Worm (Caenorhabditis elegans) whole organism, mixed stage, embryonic: ENCODE measurements around the gene R01H2.2.

Source experiments
- ceh-39 ChIP-seq: fragments of 150-350 bp; optimal IDR thresholded peaks from 2 replicates; lab custom pipeline; 2014; ENCODE audit warnings: missing biosample characterization, missing genetic modification characterization
- elt-3 ChIP-seq: fragments of 150-350 bp; optimal IDR thresholded peaks from 2 replicates; lab custom pipeline; 2014; ENCODE audit warnings: missing biosample characterization, missing genetic modification characterization
- hlh-1 ChIP-seq: fragments of 150-350 bp; optimal IDR thresholded peaks from 2 replicates; lab custom pipeline; 2014; ENCODE audit warnings: missing biosample characterization, missing genetic modification reagents, missing genetic modification characterization
- mep-1 ChIP-seq: fragments of 150-350 bp; optimal IDR thresholded peaks from 2 replicates; lab custom pipeline; 2017; ENCODE audit warnings: missing biosample characterization, missing genetic modification reagents, missing genetic modification characterization, inconsistent platforms
- sptf-1 ChIP-seq: sonication (generic microtip); optimal IDR thresholded peaks from 2 replicates; lab custom pipeline; 2017; ENCODE audit warnings: mild to moderate bottlenecking, missing genetic modification characterization, moderate library complexity, missing compliant biosample characterization

DNA sequence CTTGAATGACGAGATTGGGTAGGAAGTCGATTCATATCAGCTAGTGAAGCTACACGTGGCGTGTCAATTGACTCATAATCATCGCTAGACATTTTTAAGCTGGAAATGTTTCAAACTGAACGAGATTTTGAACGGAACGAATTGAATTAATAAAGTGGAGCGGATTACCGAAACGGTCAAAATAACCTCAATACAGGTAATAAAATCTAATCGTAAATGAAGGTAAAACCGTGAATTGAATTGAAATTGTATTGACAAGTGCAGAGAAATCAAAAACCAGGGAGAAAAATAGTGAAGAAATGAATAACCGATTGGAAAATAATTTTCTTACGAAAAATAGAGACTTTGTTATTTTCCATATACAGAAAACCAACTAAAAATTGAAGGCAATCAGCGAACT is 27.2 kb upstream of the R01H2.2 start, which contains the start of gene cyk-1:
- TF ChIP-seq mep-1 (tag; lab: Kevin White, UChicago) (no peak), sptf-1 (tag; lab: Kevin White, UChicago) (no peak), elt-3 (tag; lab: Kevin White, UChicago) (no peak), ceh-39 (tag; lab: Kevin White, UChicago) (no peak), hlh-1 (no peak)
